Fruit fly (Drosophila melanogaster) whole organism, wandering third instar larva: ENCODE data around the gene gdrd.

Experiments used
- Abd-B ChIP-seq: fragments of >200 bp; optimal IDR thresholded peaks from 2 replicates; lab custom pipeline; 2017; ENCODE audit warnings: missing biosample characterization, missing genetic modification characterization
- CG32264 ChIP-seq: fragments of 200-800 bp; sonication (Bioruptor generic); optimal IDR thresholded peaks from 2 replicates; lab custom pipeline; 2016; ENCODE audit warnings: missing biosample characterization, missing genetic modification characterization
- CG9705 ChIP-seq: fragments of 200-800 bp; sonication (Bioruptor generic); optimal IDR thresholded peaks from 2 replicates; lab custom pipeline; 2018; ENCODE audit warnings: missing biosample characterization, mild to moderate bottlenecking, missing genetic modification characterization
- Dfd ChIP-seq: fragments of >200 bp; optimal IDR thresholded peaks from 2 replicates; lab custom pipeline; 2017; ENCODE audit warnings: missing biosample characterization, missing genetic modification characterization
- Dif ChIP-seq: fragments of 200-275, 200-300 bp; sonication (Bioruptor generic); optimal IDR thresholded peaks from 2 replicates; lab custom pipeline; 2018; ENCODE audit warnings: missing biosample characterization, missing genetic modification characterization; ENCODE audit not compliant: partially characterized antibody
- GATAd ChIP-seq: sonication (Bioruptor generic); optimal IDR thresholded peaks from 2 replicates; lab custom pipeline; 2016; ENCODE audit warnings: missing biosample characterization, missing genetic modification characterization
- HLH106 ChIP-seq: fragments of 200-800 bp; optimal IDR thresholded peaks from 3 replicates; lab custom pipeline; 2019; ENCODE audit warnings: missing biosample characterization, mild to moderate bottlenecking, missing genetic modification characterization, moderate library complexity
- Hnf4 ChIP-seq: fragments of 200-800 bp; sonication (Bioruptor generic); optimal IDR thresholded peaks from 2 replicates; lab custom pipeline; 2016; ENCODE audit warnings: missing biosample characterization, mild to moderate bottlenecking, missing genetic modification characterization
- Hr78 ChIP-seq: fragments of >200 bp; optimal IDR thresholded peaks from 2 replicates; lab custom pipeline; 2017; ENCODE audit warnings: missing biosample characterization, missing genetic modification characterization
- Hr83 ChIP-seq: fragments of 200-300 bp; sonication (Bioruptor generic); optimal IDR thresholded peaks from 2 replicates; lab custom pipeline; 2016; ENCODE audit warnings: missing biosample characterization, mild to moderate bottlenecking, missing genetic modification characterization, moderate library complexity; ENCODE audit not compliant: poor library complexity, severe bottlenecking
- Jra ChIP-seq: sonication (Bioruptor generic); optimal IDR thresholded peaks from 2 replicates; lab custom pipeline; 2016; ENCODE audit warnings: missing biosample characterization, missing genetic modification characterization
- Mio ChIP-seq: sonication (Bioruptor generic); optimal IDR thresholded peaks from 2 replicates; lab custom pipeline; 2016; ENCODE audit warnings: missing biosample characterization, missing genetic modification characterization
- N ChIP-seq: fragments of >200 bp; optimal IDR thresholded peaks from 2 replicates; lab custom pipeline; 2018; ENCODE audit warnings: missing biosample characterization, missing external identifiers, missing genetic modification characterization
- OdsH ChIP-seq: fragments of 200-800 bp; sonication (Bioruptor generic); optimal IDR thresholded peaks from 2 replicates; lab custom pipeline; 2016; ENCODE audit warnings: missing biosample characterization, mild to moderate bottlenecking, missing genetic modification characterization
- Sp1 ChIP-seq: fragments of 200-800 bp; sonication (Bioruptor generic); optimal IDR thresholded peaks from 3 replicates; lab custom pipeline; 2019; ENCODE audit warnings: missing biosample characterization, mild to moderate bottlenecking, missing genetic modification characterization, moderate library complexity
- Vsx2 ChIP-seq: fragments of 200-300, 225-300 bp; sonication (Bioruptor generic); optimal IDR thresholded peaks from 2 replicates; lab custom pipeline; 2018; ENCODE audit warnings: missing biosample characterization, missing genetic modification characterization; ENCODE audit not compliant: partially characterized antibody
- br ChIP-seq: fragments of 200-800 bp; sonication (Bioruptor generic); optimal IDR thresholded peaks from 2 replicates; lab custom pipeline; 2016; ENCODE audit warnings: missing biosample characterization, missing genetic modification characterization
- dl ChIP-seq, 2 experiments: fragments of 175-275, 200-275 bp in 1 of 2; fragments of 200-275 bp in 1 of 2; sonication (Bioruptor generic); optimal IDR thresholded peaks; lab custom pipeline; 2018; ENCODE audit warnings: mild to moderate bottlenecking in 2 of 2, missing biosample characterization in 2 of 2, missing genetic modification characterization in 2 of 2, moderate library complexity in 2 of 2; ENCODE audit not compliant: partially characterized antibody in 2 of 2, insufficient read depth in 1 of 2
- dmrt93B ChIP-seq: fragments of 200-800 bp; sonication (Bioruptor generic); optimal IDR thresholded peaks from 2 replicates; lab custom pipeline; 2018; ENCODE audit warnings: missing biosample characterization, mild to moderate bottlenecking, missing genetic modification characterization
- dsf ChIP-seq: sonication (Bioruptor generic); optimal IDR thresholded peaks from 2 replicates; lab custom pipeline; 2016; ENCODE audit warnings: missing biosample characterization, missing genetic modification characterization, borderline replicate concordance
- ey ChIP-seq: fragments of 200-800 bp; sonication (Bioruptor generic); optimal IDR thresholded peaks from 2 replicates; lab custom pipeline; 2016; ENCODE audit warnings: missing biosample characterization, missing genetic modification characterization
- fru ChIP-seq: fragments of 200-800 bp; sonication (Bioruptor generic); optimal IDR thresholded peaks from 3 replicates; lab custom pipeline; 2016; ENCODE audit warnings: missing biosample characterization, mild to moderate bottlenecking, missing genetic modification characterization
- h ChIP-seq: fragments of 200-800 bp; sonication (Bioruptor generic); optimal IDR thresholded peaks from 3 replicates; lab custom pipeline; 2016; ENCODE audit warnings: missing biosample characterization, mild to moderate bottlenecking, missing genetic modification characterization
- jim ChIP-seq: fragments of 175-275, 200-325 bp; sonication (Bioruptor generic); optimal IDR thresholded peaks from 2 replicates; lab custom pipeline; 2016; ENCODE audit warnings: missing biosample characterization, mild to moderate bottlenecking, missing genetic modification characterization
- lola ChIP-seq: fragments of >200 bp; optimal IDR thresholded peaks from 2 replicates; lab custom pipeline; 2017; ENCODE audit warnings: missing biosample characterization, missing genetic modification characterization
- psq ChIP-seq: fragments of 200-800 bp; sonication (Bioruptor generic); optimal IDR thresholded peaks from 3 replicates; lab custom pipeline; 2017; ENCODE audit warnings: missing biosample characterization, mild to moderate bottlenecking, missing genetic modification characterization, moderate library complexity
- rgr ChIP-seq: fragments of 200-800 bp; sonication (Bioruptor generic); optimal IDR thresholded peaks from 3 replicates; lab custom pipeline; 2016; ENCODE audit warnings: missing biosample characterization, mild to moderate bottlenecking, missing genetic modification characterization
- sv ChIP-seq: fragments of 200-800 bp; sonication (Bioruptor generic); optimal IDR thresholded peaks from 3 replicates; lab custom pipeline; 2016; ENCODE audit warnings: missing biosample characterization, missing genetic modification characterization
- woc ChIP-seq: sonication (Bioruptor generic); optimal IDR thresholded peaks from 2 replicates; lab custom pipeline; 2016; ENCODE audit warnings: missing biosample characterization, mild to moderate bottlenecking, missing genetic modification characterization

gdrd gene

DNA sequence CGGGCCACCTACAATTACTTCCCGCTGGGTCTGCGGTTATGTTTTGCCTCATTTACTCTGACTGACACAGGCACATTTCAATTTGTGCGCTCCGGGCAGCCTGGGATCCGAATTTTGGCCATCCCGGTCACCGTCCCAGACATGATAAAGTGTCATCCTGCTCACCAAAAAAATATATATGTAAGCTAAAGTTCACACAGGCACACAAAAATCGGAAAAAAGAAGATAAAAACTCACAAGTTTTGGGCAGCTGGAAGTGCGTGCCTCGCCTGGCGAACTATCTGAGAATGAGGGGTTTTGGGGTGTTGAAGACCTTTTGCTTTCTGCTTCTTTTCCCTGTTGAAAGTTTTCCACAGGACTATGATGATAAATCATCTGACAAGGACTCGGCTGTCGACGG is 4.9 kb upstream of the gdrd start:
- TF ChIP-seq N, result no peak
- no peak for TF ChIP-seq Dif (GFP tag; lab: Kevin White, UChicago)
- no peak for TF ChIP-seq woc (GFP tag; lab: Kevin White, UChicago)
- no peak for TF ChIP-seq CG32264 (GFP tag; lab: Kevin White, UChicago)
- no peak for TF ChIP-seq ey
- TF ChIP-seq Mio (GFP tag; lab: Kevin White, UChicago), result no peak

DNA sequence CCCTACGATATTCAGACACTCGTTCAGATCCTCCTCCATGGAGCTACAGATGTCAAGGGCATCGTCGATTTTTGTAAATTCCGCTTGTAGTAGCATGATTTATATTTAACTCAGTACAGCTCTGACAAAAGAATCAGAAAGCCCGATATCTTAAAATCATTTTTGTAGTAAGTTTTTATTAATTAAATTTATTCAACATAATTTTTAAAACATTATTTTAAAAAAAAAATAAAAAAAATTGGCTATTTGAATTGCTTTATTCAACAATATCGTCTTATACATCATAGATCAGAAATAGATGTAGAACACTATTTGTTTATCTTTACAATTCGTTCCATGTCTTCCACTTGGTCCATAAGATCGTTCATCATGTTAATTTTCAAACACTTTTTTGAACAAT is 5.9 kb downstream of the gdrd start, which contains the start of gene CG13474:
CG13474 (minus strand) TSS at position 101 of the 400 bp plus-strand sequence.
- no peak for TF ChIP-seq sv (GFP tag; lab: Kevin White, UChicago)
- TF ChIP-seq dsf (GFP tag; lab: Kevin White, UChicago), result no peak
- TF ChIP-seq Hr78, result no peak
- TF ChIP-seq GATAd (GFP tag; lab: Kevin White, UChicago), result no peak

DNA sequence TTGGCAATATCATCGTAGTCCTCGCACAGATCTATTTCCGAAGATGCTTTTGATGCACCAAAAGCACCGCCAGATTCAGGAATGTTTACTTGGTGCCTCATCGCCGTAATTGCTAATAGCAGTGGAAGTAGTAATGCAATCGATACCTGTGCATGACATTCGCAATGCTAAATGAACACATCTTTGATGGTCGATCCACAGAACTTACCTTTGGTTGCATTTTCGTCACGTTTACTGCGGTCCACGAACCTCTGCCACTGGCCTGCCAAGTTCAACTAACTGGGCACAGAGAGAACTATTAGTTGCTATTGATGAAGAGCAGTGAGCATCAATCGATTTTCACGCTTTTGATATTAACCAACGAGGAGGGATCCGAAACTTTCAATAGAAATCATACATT is 10.4 kb downstream of the gdrd start, which contains the start of gene CG17177:
CG17177 (minus strand) TSS at position 101 of the 400 bp plus-strand sequence.
- TF ChIP-seq Jra (no peak), dmrt93B (no peak)
- TF ChIP-seq, all 38 proteins: peak for 0

- TF ChIP-seq fru (GFP tag; lab: Kevin White, UChicago) (no peak), GATAd (GFP tag; lab: Kevin White, UChicago) (no peak), rgr (GFP tag; lab: Kevin White, UChicago) (no peak), HLH106 (tag; lab: Kevin White, UChicago) (no peak), dsf (GFP tag; lab: Kevin White, UChicago) (no peak), Dif (GFP tag; lab: Kevin White, UChicago) (no peak), dmrt93B (no peak), Hr78 (no peak), h (GFP tag; lab: Kevin White, UChicago) (no peak), Sp1 (no peak), sv (GFP tag; lab: Kevin White, UChicago) (no peak), lola (GFP tag; lab: Kevin White, UChicago) (no peak), Dfd (GFP tag; lab: Kevin White, UChicago) (no peak), dl (GFP tag; optimal IDR thresholded peaks at IDR 0.05; lab: Kevin White, UChicago; ENCODE audit: insufficient read depth in 1 of 2, partially characterized antibody in 2 of 2) (no peak), CG9705 (GFP tag; lab: Kevin White, UChicago) (no peak), Mio (GFP tag; lab: Kevin White, UChicago) (no peak), br (GFP tag; lab: Kevin White, UChicago) (no peak), psq (GFP tag; lab: Kevin White, UChicago) (no peak)
These were observed 14.0 kb downstream of the gdrd start, which contains the start of gene CG13476 for dm6 chr3L:14705164-14705563. TSS of gene CG13476 (plus strand) at chr3L:14705464.

DNA sequence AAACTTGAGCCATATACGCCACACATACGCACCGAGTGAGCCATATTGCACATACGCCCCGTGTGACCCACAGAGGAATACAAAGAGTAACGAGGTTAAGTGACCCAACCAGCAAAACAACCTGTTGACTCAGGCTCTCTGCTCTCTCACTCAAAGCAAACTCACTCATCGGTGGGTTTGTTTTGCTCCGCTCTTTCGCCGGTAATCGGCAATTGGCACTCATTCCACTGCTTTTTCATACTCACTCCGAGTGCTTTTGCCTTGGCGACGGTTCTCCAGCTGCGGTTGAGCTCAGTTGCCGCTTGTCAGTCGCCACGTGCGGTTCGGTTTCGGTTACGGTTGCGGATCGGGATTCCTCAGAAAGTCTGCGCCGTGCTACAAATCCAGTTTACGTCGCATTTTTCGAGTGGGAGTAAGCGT is 15.3 kb downstream of the gdrd start:
- TF ChIP-seq psq (GFP tag; lab: Kevin White, UChicago) (peak; percentile 92), Abd-B (no peak), Jra (peak; percentile 15), h (GFP tag; lab: Kevin White, UChicago) (peak; percentile 78), Vsx2 (GFP tag; lab: Kevin White, UChicago) (peak; percentile 84), OdsH (GFP tag; lab: Kevin White, UChicago) (no peak), Dif (GFP tag; lab: Kevin White, UChicago) (peak; percentile 56), Mio (GFP tag; lab: Kevin White, UChicago) (no peak), Hr83 (GFP tag; lab: Kevin White, UChicago) (peak; percentile 17), rgr (GFP tag; lab: Kevin White, UChicago) (no peak), N (no peak), Hnf4 (peak; percentile 41), jim (GFP tag; lab: Kevin White, UChicago) (peak; percentile 9), dl (GFP tag; optimal IDR thresholded peaks at IDR 0.05; lab: Kevin White, UChicago; ENCODE audit: insufficient read depth in 1 of 2, partially characterized antibody in 2 of 2) (peak; percentile 3 to 34)
